Worm (Caenorhabditis elegans) whole organism, L1 larva: ENCODE data around the gene ztf-7.

Experiments
- alr-1 ChIP-seq: fragments of 200-800 bp; sonication (Bioruptor generic); optimal IDR thresholded peaks from 2 replicates; lab custom pipeline; 2018; ENCODE audit warnings: borderline replicate concordance, mild to moderate bottlenecking, missing genetic modification characterization, missing compliant biosample characterization
- ama-1 ChIP-seq: fragments of 150-350 bp; optimal IDR thresholded peaks from 2 replicates; lab custom pipeline; 2014
- ceh-8 ChIP-seq: fragments of 200-800 bp; sonication (Bioruptor generic); optimal IDR thresholded peaks from 2 replicates; lab custom pipeline; 2018; ENCODE audit warnings: mild to moderate bottlenecking, missing genetic modification characterization, moderate library complexity, missing compliant biosample characterization
- lir-3 ChIP-seq: sonication (generic microtip); optimal IDR thresholded peaks from 2 replicates; lab custom pipeline; 2016; ENCODE audit warnings: mild to moderate bottlenecking, missing genetic modification characterization, moderate library complexity, missing compliant biosample characterization; ENCODE audit not compliant: poor library complexity
- nhr-11 ChIP-seq: fragments of 150-350 bp; optimal IDR thresholded peaks from 2 replicates; lab custom pipeline; 2014; ENCODE audit warnings: missing biosample characterization, missing genetic modification characterization
- nhr-12 ChIP-seq: sonication (generic microtip); optimal IDR thresholded peaks from 2 replicates; lab custom pipeline; 2017; ENCODE audit warnings: missing biosample characterization, missing genetic modification characterization
- nhr-237 ChIP-seq: fragments of 150-350 bp; optimal IDR thresholded peaks from 2 replicates; lab custom pipeline; 2014; ENCODE audit warnings: missing biosample characterization, missing genetic modification characterization
- nhr-28 ChIP-seq: fragments of 150-350 bp; optimal IDR thresholded peaks from 2 replicates; lab custom pipeline; 2014; ENCODE audit warnings: missing biosample characterization, missing genetic modification characterization
- nhr-77 ChIP-seq: fragments of 150-350 bp; optimal IDR thresholded peaks from 2 replicates; lab custom pipeline; 2014; ENCODE audit warnings: missing biosample characterization, missing genetic modification characterization
- skn-1 ChIP-seq: fragments of 150-350 bp; optimal IDR thresholded peaks from 2 replicates; lab custom pipeline; 2014; ENCODE audit warnings: missing biosample characterization, missing genetic modification characterization

DNA sequence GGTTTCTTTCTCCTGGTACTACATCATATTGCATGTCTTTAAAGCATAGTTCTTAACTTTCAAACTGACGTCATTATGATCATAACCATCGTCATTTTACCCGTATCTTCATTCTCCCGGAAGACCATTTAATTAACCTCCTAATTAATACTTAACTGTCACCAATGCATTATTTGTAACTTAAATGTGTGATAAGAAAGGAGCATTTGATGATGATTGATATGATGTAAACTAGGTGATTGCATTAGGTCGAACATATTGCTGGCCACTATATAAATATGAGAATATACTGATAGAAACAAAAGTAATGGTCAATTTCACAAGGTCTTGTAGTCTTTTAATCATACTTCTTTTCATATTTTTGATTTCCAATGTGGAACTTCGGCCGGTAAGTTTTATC is 33.3 kb downstream of the ztf-7 start, which contains the start of gene hrg-3:
- TF ChIP-seq skn-1: no peak
- no peak for TF ChIP-seq nhr-11 (tag; lab: Kevin White, UChicago)
- no peak for TF ChIP-seq nhr-12
- no peak for TF ChIP-seq lir-3 (tag; lab: Kevin White, UChicago)
- TF ChIP-seq ama-1 (lab: Kevin White, UChicago): no peak
- no peak for TF ChIP-seq nhr-77 (tag; lab: Kevin White, UChicago)
- no peak for TF ChIP-seq nhr-237
- no peak for TF ChIP-seq nhr-28 (tag; lab: Kevin White, UChicago)
- TF ChIP-seq alr-1 (tag; lab: Kevin White, UChicago): no peak
- no peak for TF ChIP-seq ceh-8 (GFP tag; lab: Kevin White, UChicago)
